Fruit fly (Drosophila melanogaster) whole organism, embryonic: ENCODE results near the gene UQCR-11.

Experiments used
- Abd-B ChIP-seq: fragments of 200-800 bp; sonication (Bioruptor generic); optimal IDR thresholded peaks from 2 replicates; lab custom pipeline; 2018; ENCODE audit warnings: missing biosample characterization, mild to moderate bottlenecking, missing genetic modification characterization, moderate library complexity
- Adf1 ChIP-seq: fragments of 200-800 bp; sonication (Bioruptor generic); IDR thresholded peaks from 2 replicates; pipeline ENCODE4 v1.3.6; 2022; ENCODE audit warnings: missing biosample characterization, missing genetic modification characterization
- Atf3 ChIP-seq: fragments of 200-800 bp; sonication (Bioruptor generic); optimal IDR thresholded peaks from 3 replicates; lab custom pipeline; 2016; ENCODE audit warnings: missing biosample characterization, missing genetic modification characterization
- C15 ChIP-seq: fragments of 200-800 bp; sonication (Bioruptor generic); IDR thresholded peaks from 3 replicates; pipeline ENCODE4 v1.3.6; 2022; ENCODE audit warnings: missing biosample characterization, missing genetic modification characterization
- CG10209 ChIP-seq: fragments of 200-800 bp; sonication (Bioruptor generic); optimal IDR thresholded peaks from 3 replicates; lab custom pipeline; 2017; ENCODE audit warnings: missing biosample characterization, mild to moderate bottlenecking, missing genetic modification characterization, missing genetic modification reagents
- CG10543 ChIP-seq: fragments of 200-800 bp; sonication (Bioruptor generic); optimal IDR thresholded peaks from 3 replicates; lab custom pipeline; 2017; ENCODE audit warnings: missing biosample characterization, mild to moderate bottlenecking, missing genetic modification characterization, moderate library complexity
- CG10959 ChIP-seq: fragments of 200-800 bp; sonication (Bioruptor generic); IDR thresholded peaks from 2 replicates; pipeline ENCODE4 v1.3.6; 2022; ENCODE audit warnings: missing biosample characterization, missing genetic modification characterization
- CG13624 ChIP-seq: fragments of 200-800 bp; sonication (Bioruptor generic); optimal IDR thresholded peaks from 2 replicates; lab custom pipeline; 2016; ENCODE audit warnings: missing biosample characterization, missing genetic modification characterization
- CG14667 ChIP-seq: fragments of 200-800 bp; sonication (Bioruptor generic); IDR thresholded peaks from 2 replicates; pipeline ENCODE4 v1.3.6; 2022; ENCODE audit warnings: missing biosample characterization, missing genetic modification characterization
- CG17568 ChIP-seq: fragments of 200-800 bp; sonication (Bioruptor generic); optimal IDR thresholded peaks from 2 replicates; lab custom pipeline; 2018; ENCODE audit warnings: missing biosample characterization, mild to moderate bottlenecking, missing genetic modification characterization, moderate library complexity
- CG2116 ChIP-seq: fragments of 200-800 bp; sonication (Bioruptor generic); optimal IDR thresholded peaks from 3 replicates; lab custom pipeline; 2018; ENCODE audit warnings: missing biosample characterization, mild to moderate bottlenecking, missing genetic modification characterization
- CG3281 ChIP-seq: fragments of 200-800 bp; sonication (Bioruptor generic); optimal IDR thresholded peaks from 3 replicates; lab custom pipeline; 2017; ENCODE audit warnings: missing biosample characterization, mild to moderate bottlenecking, missing genetic modification characterization
- CG3726 ChIP-seq: fragments of 200-800 bp; sonication (Bioruptor generic); IDR thresholded peaks from 3 replicates; pipeline ENCODE4, ENCODE4 v1.3.6; 2022; ENCODE audit warnings: missing biosample characterization, missing genetic modification characterization
- CG3995 ChIP-seq: fragments of 200-800 bp; sonication (Bioruptor generic); optimal IDR thresholded peaks from 3 replicates; lab custom pipeline; 2016; ENCODE audit warnings: missing biosample characterization, missing genetic modification characterization
- CG5245 ChIP-seq: fragments of 200-800 bp; sonication (Bioruptor generic); optimal IDR thresholded peaks from 3 replicates; lab custom pipeline; 2016; ENCODE audit warnings: missing biosample characterization, missing genetic modification characterization
- CG6765 ChIP-seq: fragments of 200-800 bp; sonication (Bioruptor generic); optimal IDR thresholded peaks from 3 replicates; lab custom pipeline; 2017; ENCODE audit warnings: missing biosample characterization, mild to moderate bottlenecking, missing genetic modification characterization
- CG7271 ChIP-seq: fragments of 200-800 bp; sonication (Bioruptor generic); optimal IDR thresholded peaks from 2 replicates; lab custom pipeline; 2018; ENCODE audit warnings: missing biosample characterization, mild to moderate bottlenecking, missing genetic modification characterization, moderate library complexity
- CG7357 ChIP-seq: fragments of 200-800 bp; sonication (Bioruptor generic); IDR thresholded peaks from 3 replicates; pipeline ENCODE4 v1.3.6; 2022; ENCODE audit warnings: missing biosample characterization, missing genetic modification characterization
- CG9437 ChIP-seq: fragments of 200-800 bp; sonication (Bioruptor generic); optimal IDR thresholded peaks from 2 replicates; lab custom pipeline; 2018; ENCODE audit warnings: missing biosample characterization, mild to moderate bottlenecking, missing genetic modification characterization
- CG9609 ChIP-seq: fragments of 200-800 bp; sonication (Bioruptor generic); optimal IDR thresholded peaks from 3 replicates; lab custom pipeline; 2016; ENCODE audit warnings: missing biosample characterization, missing genetic modification characterization
- D19A ChIP-seq: fragments of 200-800 bp; optimal IDR thresholded peaks from 3 replicates; lab custom pipeline; 2019; ENCODE audit warnings: missing biosample characterization, mild to moderate bottlenecking, missing genetic modification characterization, moderate library complexity
- Dfd ChIP-seq, 2 experiments: fragments of >200 bp; optimal IDR thresholded peaks; 2 replicates each; lab custom pipeline; 2017; ENCODE audit warnings: missing biosample characterization in 2 of 2, missing genetic modification characterization in 2 of 2
- Dll ChIP-seq: fragments of 200-800 bp; sonication (Bioruptor generic); IDR thresholded peaks from 4 replicates; pipeline ENCODE4 v1.3.6; 2022; ENCODE audit warnings: missing biosample characterization, missing genetic modification characterization; ENCODE audit not compliant: partially characterized antibody
- E2f1 ChIP-seq: fragments of 200-800 bp; sonication (Bioruptor generic); IDR thresholded peaks from 2 replicates; pipeline ENCODE4 v1.3.6; 2022; ENCODE audit warnings: missing biosample characterization, missing genetic modification characterization
- Elba2 ChIP-seq: fragments of 200-800 bp; sonication (Bioruptor generic); optimal IDR thresholded peaks from 3 replicates; lab custom pipeline; 2016; ENCODE audit warnings: missing biosample characterization, missing genetic modification characterization
- Nf-YA ChIP-seq: fragments of 200-800 bp; sonication (Bioruptor generic); IDR thresholded peaks from 2 replicates; pipeline ENCODE4 v1.3.6; 2022; ENCODE audit warnings: missing biosample characterization, missing genetic modification characterization
- Side ChIP-seq: fragments of 200-800 bp; sonication (Bioruptor generic); optimal IDR thresholded peaks from 2 replicates; lab custom pipeline; 2016; ENCODE audit warnings: missing biosample characterization, missing genetic modification characterization
- Taf1 ChIP-seq: fragments of 200-800 bp; sonication (Bioruptor generic); IDR thresholded peaks from 2 replicates; pipeline ENCODE4 v1.3.6; 2022; ENCODE audit warnings: missing biosample characterization, missing genetic modification characterization
- Xbp1 ChIP-seq: fragments of 200-800 bp; sonication (Bioruptor generic); optimal IDR thresholded peaks from 3 replicates; lab custom pipeline; 2016; ENCODE audit warnings: missing biosample characterization, mild to moderate bottlenecking, missing genetic modification characterization
- al ChIP-seq: fragments of 200-800 bp; sonication (Bioruptor generic); IDR thresholded peaks from 2 replicates; pipeline ENCODE4 v1.3.6; 2022; ENCODE audit warnings: missing biosample characterization, missing genetic modification characterization
- ara ChIP-seq: fragments of 200-800 bp; sonication (Bioruptor generic); IDR thresholded peaks from 2 replicates; pipeline ENCODE4 v1.3.6; 2022; ENCODE audit warnings: missing biosample characterization, missing genetic modification characterization
- bcd ChIP-seq: fragments of 200-800 bp; sonication (Bioruptor generic); optimal IDR thresholded peaks from 2 replicates; lab custom pipeline; 2017; ENCODE audit warnings: missing biosample characterization, mild to moderate bottlenecking, missing genetic modification characterization
- cas ChIP-seq: fragments of 200-800 bp; sonication (Bioruptor generic); IDR thresholded peaks from 2 replicates; pipeline ENCODE4 v1.3.6; 2022; ENCODE audit warnings: missing biosample characterization, missing genetic modification characterization
- chm ChIP-seq: fragments of 200-800 bp; sonication (Bioruptor generic); IDR thresholded peaks from 2 replicates; pipeline ENCODE4 v1.3.6; 2022; ENCODE audit warnings: missing biosample characterization, missing genetic modification characterization
- crc ChIP-seq: fragments of 200-800 bp; sonication (Bioruptor generic); optimal IDR thresholded peaks from 2 replicates; lab custom pipeline; 2016; ENCODE audit warnings: missing biosample characterization, missing genetic modification characterization
- da ChIP-seq: fragments of 200-800 bp; sonication (Bioruptor generic); optimal IDR thresholded peaks from 2 replicates; lab custom pipeline; 2016; ENCODE audit warnings: missing biosample characterization, missing genetic modification characterization
- dmrt11E ChIP-seq: fragments of 200-800 bp; sonication (Bioruptor generic); optimal IDR thresholded peaks from 3 replicates; lab custom pipeline; 2018; ENCODE audit warnings: missing biosample characterization, mild to moderate bottlenecking, missing genetic modification characterization, moderate library complexity
- gcm ChIP-seq: fragments of 200-800 bp; sonication (Bioruptor generic); optimal IDR thresholded peaks from 2 replicates; lab custom pipeline; 2019; ENCODE audit warnings: missing biosample characterization, mild to moderate bottlenecking, missing genetic modification characterization, moderate library complexity
- gsb-n ChIP-seq: fragments of 200-800 bp; sonication (Bioruptor generic); optimal IDR thresholded peaks from 3 replicates; lab custom pipeline; 2018; ENCODE audit warnings: missing biosample characterization, mild to moderate bottlenecking, missing genetic modification characterization
- hbn ChIP-seq: fragments of 200-800 bp; sonication (Bioruptor generic); IDR thresholded peaks from 2 replicates; pipeline ENCODE4 v1.3.6; 2022; ENCODE audit warnings: missing biosample characterization, missing genetic modification characterization; ENCODE audit not compliant: partially characterized antibody
- insv ChIP-seq, 2 experiments: fragments of 200-800 bp; sonication (Bioruptor generic); optimal IDR thresholded peaks; 3 replicates each; lab custom pipeline; 2016 to 2018; ENCODE audit warnings: missing biosample characterization in 2 of 2, missing genetic modification characterization in 2 of 2
- jumu ChIP-seq: fragments of 200-800 bp; sonication (Bioruptor generic); optimal IDR thresholded peaks from 3 replicates; lab custom pipeline; 2016; ENCODE audit warnings: missing biosample characterization, missing genetic modification characterization
- nerfin-1 ChIP-seq: fragments of 200-800 bp; sonication (Bioruptor generic); optimal IDR thresholded peaks from 3 replicates; lab custom pipeline; 2019; ENCODE audit warnings: missing biosample characterization, mild to moderate bottlenecking, missing genetic modification characterization, moderate library complexity
- phol ChIP-seq: fragments of 200-800 bp; sonication (Bioruptor generic); optimal IDR thresholded peaks from 3 replicates; lab custom pipeline; 2018; ENCODE audit warnings: missing biosample characterization, mild to moderate bottlenecking, missing genetic modification characterization, moderate library complexity
- pros ChIP-seq: fragments of 200-800 bp; sonication (Bioruptor generic); optimal IDR thresholded peaks from 3 replicates; lab custom pipeline; 2019; ENCODE audit warnings: missing biosample characterization, mild to moderate bottlenecking, missing genetic modification characterization, moderate library complexity
- repo ChIP-seq: fragments of 200-800 bp; sonication (Bioruptor generic); optimal IDR thresholded peaks from 2 replicates; lab custom pipeline; 2016; ENCODE audit warnings: missing biosample characterization, missing genetic modification characterization
- row ChIP-seq: fragments of 200-800 bp; sonication (Bioruptor generic); IDR thresholded peaks from 3 replicates; pipeline ENCODE4 v1.3.6; 2022; ENCODE audit warnings: missing biosample characterization, missing genetic modification characterization
- sqz ChIP-seq: fragments of 200-800 bp; sonication (Bioruptor generic); optimal IDR thresholded peaks from 3 replicates; lab custom pipeline; 2018; ENCODE audit warnings: missing biosample characterization, mild to moderate bottlenecking, missing genetic modification characterization
- ssp ChIP-seq: fragments of 200-800 bp; sonication (Bioruptor generic); IDR thresholded peaks from 2 replicates; pipeline ENCODE4 v1.3.6; 2022; ENCODE audit warnings: missing biosample characterization, missing genetic modification characterization
- tgo ChIP-seq: fragments of 200-800 bp; sonication (Bioruptor generic); IDR thresholded peaks from 3 replicates; pipeline ENCODE4 v1.3.6; 2022; ENCODE audit warnings: missing biosample characterization, missing genetic modification characterization
- vfl ChIP-seq: fragments of 200-800 bp; sonication (Bioruptor generic); optimal IDR thresholded peaks from 2 replicates; lab custom pipeline; 2016; ENCODE audit warnings: missing biosample characterization, missing genetic modification characterization
- zen2 ChIP-seq: fragments of 200-800 bp; sonication (Bioruptor generic); IDR thresholded peaks from 3 replicates; pipeline ENCODE4 v1.3.6; 2022; ENCODE audit warnings: missing biosample characterization, missing genetic modification characterization; ENCODE audit not compliant: partially characterized antibody

The UQCR-11 gene

DNA sequence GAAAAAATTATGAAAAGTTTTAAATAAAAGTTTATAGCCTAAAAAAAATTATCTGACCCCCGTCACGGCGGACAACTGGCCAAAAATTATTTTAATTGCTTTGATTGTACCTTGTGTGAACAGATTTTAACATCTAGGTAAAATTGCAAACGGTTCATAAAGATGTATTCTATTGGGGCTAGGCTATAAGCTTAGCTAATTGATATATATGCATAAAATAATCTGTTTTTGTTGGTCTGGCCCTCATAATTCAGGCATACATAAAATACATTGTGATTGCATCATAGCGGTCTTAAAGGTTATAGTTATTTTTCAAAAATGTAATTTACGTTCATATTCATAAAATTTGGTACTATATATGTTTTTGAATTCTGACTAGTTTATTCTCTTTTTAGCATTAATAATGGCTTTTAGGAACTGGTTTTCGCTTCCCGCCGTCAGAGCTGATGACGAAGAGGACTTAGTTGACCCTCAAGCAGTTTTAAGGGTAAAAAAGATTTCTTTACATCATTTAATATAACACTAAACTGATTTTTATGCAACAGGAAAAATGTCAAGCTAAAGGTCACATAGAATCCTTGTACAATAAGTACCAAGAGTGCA lies at the start of gene UQCR-11:
Gene UQCR-11, plus strand, starts transcription at position 211 of the 603 bp plus-strand sequence.
- TF ChIP-seq chm (GFP tag; lab: Robert Waterston, UW) (no peak), Nf-YA (GFP tag; lab: Robert Waterston, UW) (no peak), Xbp1 (no peak), CG2116 (GFP tag; lab: Kevin White, UChicago) (peak; percentile 6), tgo (GFP tag; lab: Robert Waterston, UW) (no peak), crc (GFP tag; lab: Kevin White, UChicago) (no peak), C15 (GFP tag; lab: Robert Waterston, UW) (no peak), gsb-n (tag; lab: Kevin White, UChicago) (no peak), CG3281 (GFP tag; lab: Kevin White, UChicago) (no peak), al (GFP tag; lab: Robert Waterston, UW) (no peak), CG9437 (GFP tag; lab: Kevin White, UChicago) (no peak), da (GFP tag; lab: Kevin White, UChicago) (no peak), Dll (GFP tag; lab: Robert Waterston, UW) (no peak), CG13624 (GFP tag; lab: Kevin White, UChicago) (no peak), sqz (GFP tag; lab: Kevin White, UChicago) (no peak), hbn (GFP tag; lab: Robert Waterston, UW) (no peak), cas (GFP tag; lab: Robert Waterston, UW) (no peak), Adf1 (GFP tag; lab: Robert Waterston, UW) (no peak), bcd (GFP tag; lab: Kevin White, UChicago) (no peak), CG17568 (GFP tag; lab: Kevin White, UChicago) (no peak), CG3995 (GFP tag; lab: Kevin White, UChicago) (peak; percentile 19), Dfd (GFP tag; optimal IDR thresholded peaks at IDR 0.05; lab: Kevin White, UChicago) (peak in 1 of 2 experiments; percentile 56), Abd-B (GFP tag; lab: Kevin White, UChicago) (peak; percentile 90), repo (GFP tag; lab: Kevin White, UChicago) (no peak), CG10959 (GFP tag; lab: Robert Waterston, UW) (no peak), insv (GFP tag; optimal IDR thresholded peaks at IDR 0.05; lab: Kevin White, UChicago) (no peak), phol (tag; lab: Kevin White, UChicago) (peak; percentile 60), CG7271 (no peak), Elba2 (GFP tag; lab: Kevin White, UChicago) (no peak), nerfin-1 (tag; lab: Kevin White, UChicago) (no peak), gcm (no peak), CG10209 (GFP tag; lab: Kevin White, UChicago) (no peak), dmrt11E (tag; lab: Kevin White, UChicago) (peak; percentile 27), Side (GFP tag; lab: Kevin White, UChicago) (no peak), vfl (GFP tag; lab: Kevin White, UChicago) (no peak), ssp (GFP tag; lab: Robert Waterston, UW) (peak; percentile 100), CG6765 (GFP tag; lab: Kevin White, UChicago) (no peak), CG7357 (GFP tag; lab: Robert Waterston, UW) (peak; percentile 100), Atf3 (GFP tag; lab: Kevin White, UChicago) (no peak), Taf1 (GFP tag; lab: Robert Waterston, UW) (no peak), E2f1 (no peak), CG5245 (no peak), CG10543 (no peak), pros (GFP tag; lab: Kevin White, UChicago) (no peak), jumu (GFP tag; lab: Kevin White, UChicago) (no peak), CG9609 (GFP tag; lab: Kevin White, UChicago) (no peak), row (GFP tag; lab: Robert Waterston, UW) (peak; percentile 90), CG14667 (GFP tag; lab: Robert Waterston, UW) (no peak), D19A (no peak), CG3726 (GFP tag; lab: Robert Waterston, UW) (no peak), zen2 (GFP tag; lab: Robert Waterston, UW) (no peak), ara (peak; percentile 11; the same call in 1 of the 2 replicates)
